Fruit fly (Drosophila melanogaster): ENCODE measurements around the gene Sry-beta.

Sry-beta gene

dm6 chr3R:30083215-30083614 lies 43.7 kb downstream of the Sry-beta start (continued):
- TF ChIP-seq CG9817 (tag; optimal IDR thresholded peaks at IDR 0.05) (no peak), Doc3 (GFP tag; IDR thresholded peaks at IDR 0.05; ENCODE audit: partially characterized antibody) (no peak), D (optimal IDR thresholded peaks at IDR 0.05) (no peak), D (GFP tag; optimal IDR thresholded peaks at IDR 0.05) (no peak), Rx (GFP tag; IDR thresholded peaks at IDR 0.05) (no peak), chm (GFP tag; IDR thresholded peaks at IDR 0.05) (no peak), sob (GFP tag; IDR thresholded peaks at IDR 0.05) (no peak), CG8388 (GFP tag; optimal IDR thresholded peaks at IDR 0.05) (no peak), CG13624 (GFP tag; optimal IDR thresholded peaks at IDR 0.05) (no peak), CG43689 (GFP tag; IDR thresholded peaks at IDR 0.05) (no peak), CG18262 (tag; optimal IDR thresholded peaks at IDR 0.05) (peak; percentile 6), sd (tag; optimal IDR thresholded peaks at IDR 0.05) (no peak), bcd (GFP tag; optimal IDR thresholded peaks at IDR 0.05) (no peak), Sry-β (GFP tag; optimal IDR thresholded peaks at IDR 0.05) (no peak), hb (GFP tag; IDR thresholded peaks at IDR 0.05; ENCODE audit: partially characterized antibody) (no peak), Oaz (GFP tag; IDR thresholded peaks at IDR 0.05) (no peak), HLH3B (GFP tag; IDR thresholded peaks at IDR 0.05) (peak; percentile 25; the same call in 1 of the 2 replicates), ato (GFP tag; IDR thresholded peaks at IDR 0.05; ENCODE audit: partially characterized antibody) (no peak), Myb (GFP tag; optimal IDR thresholded peaks at IDR 0.05) (no peak), tup (GFP tag; optimal IDR thresholded peaks at IDR 0.05) (no peak), CG7357 (GFP tag; IDR thresholded peaks at IDR 0.05) (no peak), run (tag; optimal IDR thresholded peaks at IDR 0.05) (no peak), fd96Cb (tag; optimal IDR thresholded peaks at IDR 0.05) (peak; percentile 24), CG8765 (GFP tag; IDR thresholded peaks at IDR 0.05) (no peak), Fer2 (tag; optimal IDR thresholded peaks at IDR 0.05) (no peak), nerfin-2 (GFP tag; IDR thresholded peaks at IDR 0.05; ENCODE audit: partially characterized antibody) (no peak), cad (GFP tag; optimal IDR thresholded peaks at IDR 0.05) (no peak), CG34376 (GFP tag; optimal IDR thresholded peaks at IDR 0.05) (no peak), Dref (GFP tag; IDR thresholded peaks at IDR 0.05) (no peak), CG10959 (GFP tag; IDR thresholded peaks at IDR 0.05) (no peak), Oli (tag; optimal IDR thresholded peaks at IDR 0.05) (peak; percentile 40), sc (optimal IDR thresholded peaks at IDR 0.05) (no peak), sc (GFP tag; optimal IDR thresholded peaks at IDR 0.05) (no peak), CG10462 (GFP tag; optimal IDR thresholded peaks at IDR 0.05) (no peak), Kr (GFP tag; optimal IDR thresholded peaks at IDR 0.05) (no peak), CG31441 (GFP tag; IDR thresholded peaks at IDR 0.05) (0 out of 2 replicates have a peak, but pooled peaks have one; percentile 17), Awh (GFP tag; IDR thresholded peaks at IDR 0.05) (peak; percentile 29; the same call in 1 of the 2 replicates), CG16815 (GFP tag; optimal IDR thresholded peaks at IDR 0.05) (no peak), corto (GFP tag; optimal IDR thresholded peaks at IDR 0.05) (no peak), mld (GFP tag; IDR thresholded peaks at IDR 0.05; ENCODE audit: partially characterized antibody) (no peak), cwo (GFP tag; optimal IDR thresholded peaks at IDR 0.05) (no peak), shn (GFP tag; optimal IDR thresholded peaks at IDR 0.05) (no peak), emc (GFP tag; optimal IDR thresholded peaks at IDR 0.05) (no peak), CG11696 (GFP tag; IDR thresholded peaks at IDR 0.05) (no peak), CG12659 (GFP tag; optimal IDR thresholded peaks at IDR 0.05) (no peak), NC2β (GFP tag; optimal IDR thresholded peaks at IDR 0.05) (no peak), CG15514 (GFP tag; optimal IDR thresholded peaks at IDR 0.05) (no peak), CG1647 (GFP tag; optimal IDR thresholded peaks at IDR 0.05) (no peak), CG18011 (GFP tag; optimal IDR thresholded peaks at IDR 0.05) (no peak), CG30431 (GFP tag; optimal IDR thresholded peaks at IDR 0.05) (no peak), CG6654 (GFP tag; optimal IDR thresholded peaks at IDR 0.05) (no peak), her (GFP tag; optimal IDR thresholded peaks at IDR 0.05) (no peak)

Measured in whole organism, embryonic.